Worm (Caenorhabditis elegans) whole organism, young adult: Measurements from ENCODE around the gene str-146.

ENCODE experiments used
- B0336.3 ChIP-seq: fragments of 200-800 bp; sonication (Bioruptor generic); IDR thresholded peaks from 2 replicates; pipeline ENCODE4 v1.3.6; 2022; ENCODE audit warnings: missing genetic modification characterization, missing compliant biosample characterization
- C17E4.6 ChIP-seq: fragments of 200-800 bp; sonication (Bioruptor generic); IDR thresholded peaks from 2 replicates; pipeline ENCODE4 v1.3.6; 2022; ENCODE audit warnings: missing genetic modification reagents, missing genetic modification characterization, missing compliant biosample characterization
- ama-1 ChIP-seq, 3 experiments: fragments of 150-350 bp in 1 of 3; sonication (generic microtip) in 2 of 3; optimal IDR thresholded peaks; 2 replicates each; lab custom pipeline; 2014 to 2018; ENCODE audit warnings: missing biosample characterization in 2 of 3, missing genetic modification characterization in 2 of 3, missing genetic modification reagents in 2 of 3
- cebp-2 ChIP-seq: fragments of 200-800 bp; sonication (Bioruptor generic); IDR thresholded peaks from 2 replicates; pipeline ENCODE4 v1.3.6; 2022; ENCODE audit warnings: missing genetic modification characterization, missing compliant biosample characterization
- ceh-79 ChIP-seq: sonication (generic microtip); optimal IDR thresholded peaks from 2 replicates; lab custom pipeline; 2017; ENCODE audit warnings: mild to moderate bottlenecking, missing genetic modification characterization, missing compliant biosample characterization
- hrde-1 ChIP-seq: sonication (generic microtip); optimal IDR thresholded peaks from 2 replicates; lab custom pipeline; 2016; ENCODE audit warnings: missing genetic modification characterization, mild to moderate bottlenecking, missing compliant biosample characterization, moderate library complexity, missing genotype, missing genetic modification reagents, borderline replicate concordance
- madf-6 ChIP-seq: fragments of 200-800 bp; sonication (Bioruptor generic); IDR thresholded peaks from 2 replicates; pipeline ENCODE4 v1.3.6; 2022; ENCODE audit warnings: missing genetic modification reagents, missing genetic modification characterization, missing compliant biosample characterization
- mcd-1 ChIP-seq: fragments of 200-800 bp; sonication (Bioruptor generic); IDR thresholded peaks from 2 replicates; pipeline ENCODE4 v1.3.6; 2022; ENCODE audit warnings: missing genetic modification reagents, missing genetic modification characterization, missing compliant biosample characterization
- mes-4 ChIP-seq: sonication (generic microtip); optimal IDR thresholded peaks from 2 replicates; lab custom pipeline; 2016; ENCODE audit warnings: missing genotype, missing genetic modification characterization, missing compliant biosample characterization
- mxl-1 ChIP-seq: sonication (generic microtip); optimal IDR thresholded peaks from 2 replicates; lab custom pipeline; 2016; ENCODE audit warnings: missing genetic modification characterization, missing compliant biosample characterization
- nhr-90 ChIP-seq: sonication (generic microtip); optimal IDR thresholded peaks from 2 replicates; lab custom pipeline; 2016; ENCODE audit warnings: missing genotype, mild to moderate bottlenecking, missing genetic modification characterization, missing compliant biosample characterization
- snpc-4 ChIP-seq, 5 experiments: fragments of 150-350 bp in 1 of 5; sonication (generic microtip) in 4 of 5; optimal IDR thresholded peaks; 2 replicates each; lab custom pipeline; 2014 to 2018; ENCODE audit warnings: missing genetic modification characterization in 5 of 5, missing biosample characterization in 3 of 5, antibody characterized with exemption in 2 of 5, mild to moderate bottlenecking in 2 of 5, missing compliant biosample characterization in 2 of 5, missing genotype in 2 of 5, moderate library complexity in 2 of 5, missing genetic modification reagents in 1 of 5
- unc-62 ChIP-seq: fragments of 150-350 bp; optimal IDR thresholded peaks from 2 replicates; lab custom pipeline; 2014; ENCODE audit warnings: missing biosample characterization, missing genetic modification reagents, missing genetic modification characterization

ce11 chrV:8114542-8114941 is 19.3 kb upstream of the str-146 start:
- no peak for TF ChIP-seq ama-1 (optimal IDR thresholded peaks at IDR 0.05; lab: Kevin White, UChicago)
- no peak for TF ChIP-seq ama-1 (GFP tag; optimal IDR thresholded peaks at IDR 0.05; lab: Kevin White, UChicago)
- no peak for TF ChIP-seq mcd-1 (GFP tag; lab: Robert Waterston, UW)
- no peak for TF ChIP-seq C17E4.6 (GFP tag; lab: Robert Waterston, UW)
- no peak for TF ChIP-seq hrde-1
- TF ChIP-seq mxl-1 (tag; lab: Kevin White, UChicago), result no peak
- no peak for TF ChIP-seq mes-4 (tag; lab: Kevin White, UChicago)
- TF ChIP-seq nhr-90 (tag; lab: Kevin White, UChicago), result no peak
- no peak for TF ChIP-seq madf-6
- TF ChIP-seq ceh-79, result no peak
- no peak for TF ChIP-seq cebp-2 (GFP tag; lab: Robert Waterston, UW)
- TF ChIP-seq unc-62, result no peak
- no peak for TF ChIP-seq B0336.3
- no peak for TF ChIP-seq snpc-4 (GFP tag; optimal IDR thresholded peaks at IDR 0.05; lab: Kevin White, UChicago)
- TF ChIP-seq snpc-4 (tag; optimal IDR thresholded peaks at IDR 0.05; lab: Kevin White, UChicago), result no peak
